Worm (Caenorhabditis elegans): ENCODE results near the gene srw-3.
"Not testable (repeated sequence)": the region's sequence is repeated elsewhere in the genome, so short reads cannot be mapped to it uniquely, and the experiment has no call there.

srw-3 gene

DNA sequence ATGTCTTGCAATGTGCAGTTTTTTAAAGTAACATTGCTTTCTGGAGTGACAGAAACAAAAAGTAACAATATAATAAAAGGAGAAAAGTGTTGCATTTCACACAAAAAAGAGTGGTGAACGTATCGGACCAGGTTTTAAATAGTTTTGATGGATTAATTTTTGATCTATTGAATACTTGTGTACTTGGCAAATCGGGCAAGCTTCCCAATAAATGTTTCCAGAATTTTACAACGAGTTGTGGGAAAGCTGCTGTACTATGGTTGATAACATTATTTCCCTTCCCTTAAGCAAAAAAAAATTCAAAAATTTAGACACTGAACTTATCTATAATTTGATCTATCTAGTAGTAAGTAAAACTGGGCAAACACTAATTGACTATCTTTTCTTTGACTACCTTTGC lies 12.0 kb upstream of the srw-3 start, which contains the start of gene C12D5.10:
C12D5.10 (minus strand) TSS at position 101 of the 400 bp plus-strand sequence.
- no peak for TF ChIP-seq tab-1 (GFP tag; IDR thresholded peaks at IDR 0.05)

DNA sequence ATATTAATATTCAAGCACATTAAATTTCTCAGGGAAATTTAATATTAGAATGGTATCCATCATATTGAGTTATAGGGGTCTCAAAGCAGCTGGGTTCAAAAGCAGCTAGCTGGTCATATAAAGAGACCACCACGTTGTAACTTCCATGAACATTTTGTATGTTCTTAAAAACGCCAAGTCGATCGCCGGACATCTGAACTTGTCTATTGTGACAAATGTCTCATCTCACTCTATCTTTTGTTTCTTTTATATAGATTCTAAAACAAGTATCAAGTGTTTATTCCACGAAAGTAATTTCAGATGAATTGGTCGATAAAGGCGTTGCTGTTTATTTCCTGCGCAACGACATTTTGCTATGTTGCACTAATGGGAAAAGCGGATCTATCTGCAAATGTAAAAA lies 8.6 kb upstream of the srw-3 start, which contains the start of gene ZK105.3:
ZK105.3 (plus strand) TSS at position 301 of the 400 bp plus-strand sequence.
- TF ChIP-seq klf-2 (GFP tag; conservative IDR thresholded peaks at IDR 0.05) (no peak), cog-1 (tag; optimal IDR thresholded peaks at IDR 0.05) (no peak), tab-1 (GFP tag; IDR thresholded peaks at IDR 0.05) (no peak), T22C8.4 (GFP tag; IDR thresholded peaks at IDR 0.05) (no peak), ztf-23 (GFP tag; IDR thresholded peaks at IDR 0.05) (no peak), ztf-29 (GFP tag; IDR thresholded peaks at IDR 0.05) (no peak), flt-1 (GFP tag; IDR thresholded peaks at IDR 0.05) (no peak), med-1 (GFP tag; optimal IDR thresholded peaks at IDR 0.05; ENCODE audit: insufficient read depth) (no peak), ref-1 (GFP tag; conservative IDR thresholded peaks at IDR 0.05) (no peak)

DNA sequence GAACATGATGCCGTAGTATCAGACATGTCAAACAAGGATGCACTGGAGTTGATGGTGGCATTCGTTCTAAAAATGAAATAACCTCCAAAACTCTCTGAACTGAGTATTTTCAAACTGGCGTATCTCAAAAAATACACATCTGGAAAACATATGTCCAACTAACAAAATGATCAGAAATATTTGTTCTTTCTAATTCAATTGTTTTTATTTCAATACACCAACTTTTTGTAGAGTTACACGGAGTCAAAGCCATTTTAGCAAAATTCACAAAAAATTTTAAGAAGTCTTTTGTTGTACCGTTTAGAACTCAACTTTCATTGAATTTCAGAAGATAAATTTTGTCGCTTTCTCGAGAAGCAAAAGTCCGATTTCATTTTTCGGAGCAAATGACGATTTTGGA lies 1.9 kb upstream of the srw-3 start, which contains the start of gene srsx-40:
srsx-40 (minus strand) TSS at position 101 of the 400 bp plus-strand sequence.
- not testable (repeated sequence) for TF ChIP-seq med-1 (GFP tag; optimal IDR thresholded peaks at IDR 0.05; ENCODE audit: insufficient read depth); ref-1 (GFP tag; conservative IDR thresholded peaks at IDR 0.05); tab-1 (GFP tag; IDR thresholded peaks at IDR 0.05)

DNA sequence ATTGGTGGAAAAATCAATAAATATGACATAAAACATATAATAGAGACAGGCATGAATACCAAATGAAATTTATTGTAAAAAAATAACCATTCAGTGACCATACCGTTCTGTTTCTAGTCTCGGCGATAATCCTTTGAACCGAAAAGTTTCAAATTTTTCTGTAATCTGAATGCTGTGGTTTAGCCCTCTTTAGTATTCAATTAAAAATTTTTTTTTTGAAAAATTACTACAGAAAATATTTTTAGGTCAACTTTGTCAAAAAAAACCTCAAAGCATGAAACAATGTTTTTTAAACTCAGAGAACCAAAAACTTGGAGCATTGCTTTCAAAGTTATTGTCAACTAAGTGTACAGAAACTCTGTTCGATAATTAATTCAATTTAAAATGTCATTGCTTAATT lies 3.1 kb downstream of the srw-3 start, which contains the start of gene ZK105.11:
ZK105.11 (minus strand) TSS at position 101 of the 400 bp plus-strand sequence.
- no peak for TF ChIP-seq cog-1 (tag; optimal IDR thresholded peaks at IDR 0.05)
- TF ChIP-seq klf-2 (GFP tag; conservative IDR thresholded peaks at IDR 0.05) = no peak
- TF ChIP-seq med-1 (GFP tag; optimal IDR thresholded peaks at IDR 0.05; ENCODE audit: insufficient read depth) = no peak
- TF ChIP-seq tab-1 (GFP tag; IDR thresholded peaks at IDR 0.05) = no peak
- no peak for TF ChIP-seq ztf-29 (GFP tag; IDR thresholded peaks at IDR 0.05)
- TF ChIP-seq ztf-23 (GFP tag; IDR thresholded peaks at IDR 0.05) = no peak
- TF ChIP-seq flt-1 (GFP tag; IDR thresholded peaks at IDR 0.05) = no peak
- no peak for TF ChIP-seq T22C8.4 (GFP tag; IDR thresholded peaks at IDR 0.05)
- no peak for TF ChIP-seq ref-1 (GFP tag; conservative IDR thresholded peaks at IDR 0.05)

DNA sequence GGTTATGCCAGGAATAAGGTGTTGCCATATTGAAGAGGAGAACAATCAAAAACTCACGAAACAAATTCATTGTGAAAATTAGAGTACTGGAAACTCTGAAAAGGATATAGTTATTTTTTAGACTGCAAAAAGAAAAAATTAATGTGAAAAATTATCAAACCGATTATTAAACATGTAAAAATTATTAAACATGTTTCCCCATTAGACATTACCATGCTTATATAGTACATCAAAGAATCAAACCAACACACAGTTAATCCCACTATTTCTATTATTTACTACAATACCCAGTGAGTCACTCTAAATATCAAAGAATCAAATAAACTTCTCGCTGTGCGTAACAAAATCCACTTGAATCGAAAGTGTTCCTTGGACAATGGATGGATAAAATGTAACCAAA lies 7.7 kb downstream of the srw-3 start, which contains the start of gene ZK105.13:
ZK105.13 (minus strand) TSS at position 101 of the 400 bp plus-strand sequence.
- TF ChIP-seq med-1 (GFP tag; optimal IDR thresholded peaks at IDR 0.05; ENCODE audit: insufficient read depth) = no peak
- no peak for TF ChIP-seq flt-1 (GFP tag; IDR thresholded peaks at IDR 0.05)
- TF ChIP-seq ref-1 (GFP tag; conservative IDR thresholded peaks at IDR 0.05) = no peak
- no peak for TF ChIP-seq klf-2 (GFP tag; conservative IDR thresholded peaks at IDR 0.05)
- no peak for TF ChIP-seq ztf-23 (GFP tag; IDR thresholded peaks at IDR 0.05)

DNA sequence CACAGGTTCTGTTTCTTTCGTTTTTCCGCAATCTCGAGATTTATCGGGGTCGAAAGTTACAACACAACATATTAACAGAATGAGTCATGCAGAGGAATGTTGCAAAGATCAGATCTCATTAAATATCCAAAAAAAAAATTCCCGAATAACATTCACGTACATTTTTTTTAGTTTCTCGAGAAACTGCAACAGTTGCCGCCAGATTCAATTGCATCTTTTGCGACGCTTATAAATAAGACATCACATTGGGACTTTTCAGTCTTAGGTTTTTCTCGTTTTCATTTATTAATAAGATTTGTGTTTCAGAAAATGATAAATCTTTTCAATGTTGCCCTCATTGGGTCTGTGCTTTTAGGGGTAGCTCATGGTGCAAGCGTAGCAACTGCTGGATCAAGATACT lies 8.3 kb downstream of the srw-3 start, which contains the start of gene ZK105.1:
ZK105.1 (plus strand) TSS at position 301 of the 400 bp plus-strand sequence.
- TF ChIP-seq T22C8.4 (GFP tag; IDR thresholded peaks at IDR 0.05) = no peak
- no peak for TF ChIP-seq ztf-29 (GFP tag; IDR thresholded peaks at IDR 0.05)
- TF ChIP-seq ref-1 (GFP tag; conservative IDR thresholded peaks at IDR 0.05) = no peak
- TF ChIP-seq ztf-23 (GFP tag; IDR thresholded peaks at IDR 0.05) = no peak
- no peak for TF ChIP-seq flt-1 (GFP tag; IDR thresholded peaks at IDR 0.05)
- no peak for TF ChIP-seq med-1 (GFP tag; optimal IDR thresholded peaks at IDR 0.05; ENCODE audit: insufficient read depth)
- no peak for TF ChIP-seq cog-1 (tag; optimal IDR thresholded peaks at IDR 0.05)
- no peak for TF ChIP-seq tab-1 (GFP tag; IDR thresholded peaks at IDR 0.05)

DNA sequence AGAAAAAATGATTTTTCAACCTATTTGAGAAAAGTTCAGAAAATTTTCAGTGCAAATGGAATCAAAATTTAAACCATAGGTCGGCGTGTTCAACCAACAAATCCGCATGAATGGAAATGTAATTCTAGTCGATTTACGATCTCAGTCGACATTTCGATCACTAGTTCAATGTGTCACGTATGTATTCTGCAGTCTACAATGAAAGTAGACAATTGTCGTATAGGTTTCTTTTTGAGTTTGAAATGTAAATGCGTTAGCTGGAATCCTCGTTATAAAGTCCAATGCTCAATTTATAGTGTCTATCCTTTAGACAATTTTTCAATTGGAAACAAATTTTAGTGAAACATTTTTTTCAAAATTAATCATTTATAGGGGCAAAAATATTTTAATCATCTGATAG lies 10.6 kb downstream of the srw-3 start, which contains the start of gene ZK105.12:
ZK105.12 (minus strand) TSS at position 101 of the 400 bp plus-strand sequence.
- TF ChIP-seq cog-1 (tag; optimal IDR thresholded peaks at IDR 0.05) (no peak), tab-1 (GFP tag; IDR thresholded peaks at IDR 0.05) (no peak), med-1 (GFP tag; optimal IDR thresholded peaks at IDR 0.05; ENCODE audit: insufficient read depth) (no peak), ztf-29 (GFP tag; IDR thresholded peaks at IDR 0.05) (no peak), flt-1 (GFP tag; IDR thresholded peaks at IDR 0.05) (no peak), ref-1 (GFP tag; conservative IDR thresholded peaks at IDR 0.05) (no peak), ztf-23 (GFP tag; IDR thresholded peaks at IDR 0.05) (no peak), klf-2 (GFP tag; conservative IDR thresholded peaks at IDR 0.05) (no peak), T22C8.4 (GFP tag; IDR thresholded peaks at IDR 0.05) (no peak)

DNA sequence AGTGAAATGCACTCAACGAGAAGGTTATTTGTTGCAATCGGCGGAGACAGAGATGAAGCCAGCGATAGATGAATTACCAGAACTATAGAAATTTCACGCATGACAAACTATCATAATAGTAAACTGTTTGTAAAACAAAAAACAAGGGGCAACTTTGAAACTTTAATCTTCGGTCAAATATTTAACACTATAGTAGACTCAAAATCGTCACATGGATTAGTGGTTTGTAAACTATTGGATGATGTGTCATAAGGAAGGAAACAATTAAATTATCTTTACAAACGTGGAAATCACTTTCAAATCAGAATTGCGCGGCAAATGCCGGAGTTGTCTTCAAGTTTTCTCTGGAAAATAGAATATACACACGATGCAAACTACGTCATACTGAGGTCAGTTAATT lies 12.2 kb downstream of the srw-3 start, which contains the start of gene ZK105.5:
ZK105.5 (minus strand) TSS at position 101 of the 400 bp plus-strand sequence.
- TF ChIP-seq T22C8.4 (GFP tag; IDR thresholded peaks at IDR 0.05) (no peak), ztf-23 (GFP tag; IDR thresholded peaks at IDR 0.05) (no peak), ref-1 (GFP tag; conservative IDR thresholded peaks at IDR 0.05) (no peak), klf-2 (GFP tag; conservative IDR thresholded peaks at IDR 0.05) (no peak), ztf-29 (GFP tag; IDR thresholded peaks at IDR 0.05) (no peak), flt-1 (GFP tag; IDR thresholded peaks at IDR 0.05) (no peak), tab-1 (GFP tag; IDR thresholded peaks at IDR 0.05) (no peak), med-1 (GFP tag; optimal IDR thresholded peaks at IDR 0.05; ENCODE audit: insufficient read depth) (no peak), cog-1 (tag; optimal IDR thresholded peaks at IDR 0.05) (no peak)

DNA sequence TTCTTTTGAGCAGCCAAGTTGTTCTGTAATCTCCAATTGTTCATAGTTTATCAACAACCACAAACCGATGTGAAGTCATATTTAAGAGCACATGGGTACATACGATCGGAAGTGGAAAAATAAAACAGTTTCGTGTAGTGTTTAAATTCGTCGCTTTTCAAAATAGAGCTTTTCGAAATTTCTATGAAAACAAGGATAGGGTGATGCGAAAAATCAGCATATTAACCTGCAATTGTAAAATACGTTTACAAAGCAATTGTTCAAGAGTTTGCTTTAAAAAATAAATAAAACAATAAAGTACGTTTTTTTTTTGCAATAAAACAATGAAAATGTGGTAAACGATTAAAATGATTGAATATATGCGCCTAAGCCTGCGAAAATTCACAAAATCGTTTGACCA lies 16.5 kb downstream of the srw-3 start, which contains the start of gene ZK105.14:
ZK105.14 (minus strand) TSS at position 101 of the 400 bp plus-strand sequence.
- TF ChIP-seq klf-2 (GFP tag; conservative IDR thresholded peaks at IDR 0.05) (no peak), tab-1 (GFP tag; IDR thresholded peaks at IDR 0.05) (no peak)

DNA sequence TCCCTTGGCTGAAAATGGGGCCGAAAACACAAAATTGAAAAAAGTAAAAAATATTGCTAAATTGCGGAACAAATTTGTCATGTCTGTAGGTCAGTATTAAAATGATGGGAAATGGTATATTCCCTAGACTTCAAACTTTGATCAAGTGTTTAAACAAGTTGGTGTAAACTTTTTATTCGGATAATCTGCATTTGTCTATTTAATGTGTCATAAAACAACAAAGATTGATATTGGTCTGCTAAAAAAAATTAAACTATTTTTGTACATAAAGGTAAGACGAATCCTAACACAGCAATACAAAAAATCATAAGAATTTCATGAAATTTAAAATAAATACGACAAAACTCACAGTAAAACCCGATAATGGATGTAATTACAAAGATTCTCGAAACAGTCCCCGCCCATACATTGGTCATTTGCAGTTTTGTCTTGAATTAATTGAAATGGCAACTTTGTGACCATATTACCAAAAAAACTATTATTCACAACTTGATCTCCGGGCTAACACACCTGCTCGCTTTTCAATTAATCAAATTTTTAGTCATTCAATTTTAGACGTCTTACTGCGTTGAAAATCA lies 18.6 kb downstream of the srw-3 start, which contains the start of the genes ZK105.6 and ZK105.8:
ZK105.6 (minus strand) TSS at position 101 of the 578 bp plus-strand sequence.
ZK105.8 (plus strand) TSS at position 528 of the 578 bp plus-strand sequence.
- TF ChIP-seq ztf-29 (GFP tag; IDR thresholded peaks at IDR 0.05) (no peak), klf-2 (GFP tag; conservative IDR thresholded peaks at IDR 0.05) (no peak), tab-1 (GFP tag; IDR thresholded peaks at IDR 0.05) (no peak), flt-1 (GFP tag; IDR thresholded peaks at IDR 0.05) (no peak), ztf-23 (GFP tag; IDR thresholded peaks at IDR 0.05) (no peak), ref-1 (GFP tag; conservative IDR thresholded peaks at IDR 0.05) (no peak), med-1 (GFP tag; optimal IDR thresholded peaks at IDR 0.05; ENCODE audit: insufficient read depth) (no peak), cog-1 (tag; optimal IDR thresholded peaks at IDR 0.05) (no peak), T22C8.4 (GFP tag; IDR thresholded peaks at IDR 0.05) (no peak)

All from whole organism, midembryonic.